Worm (Caenorhabditis elegans) whole organism, L4 larva: ENCODE data around the gene sas-7.

Experiments
- F10B5.3 ChIP-seq: sonication (generic microtip); optimal IDR thresholded peaks from 2 replicates; lab custom pipeline; 2016; ENCODE audit warnings: mild to moderate bottlenecking, missing genetic modification characterization, missing compliant biosample characterization
- F49E8.2 ChIP-seq: sonication (generic microtip); optimal IDR thresholded peaks from 2 replicates; lab custom pipeline; 2016; ENCODE audit warnings: missing compliant biosample characterization, mild to moderate bottlenecking, missing genetic modification characterization, borderline replicate concordance
- T20F7.1 ChIP-seq: fragments of 200-800 bp; sonication (Bioruptor generic); optimal IDR thresholded peaks from 2 replicates; lab custom pipeline; 2018; ENCODE audit warnings: mild to moderate bottlenecking, missing genetic modification characterization, missing compliant biosample characterization
- Y105C5A.15 ChIP-seq: fragments of 200-800 bp; sonication (Bioruptor generic); IDR thresholded peaks from 2 replicates; pipeline ENCODE4 v1.3.6; 2022; ENCODE audit warnings: missing genetic modification characterization, missing compliant biosample characterization
- Y5F2A.4 ChIP-seq: fragments of 200-800 bp; sonication (Bioruptor generic); optimal IDR thresholded peaks from 2 replicates; lab custom pipeline; 2018; ENCODE audit warnings: mild to moderate bottlenecking, missing genetic modification characterization, missing compliant biosample characterization
- Y75B8A.6 ChIP-seq: fragments of 200-800 bp; sonication (Bioruptor generic); IDR thresholded peaks from 2 replicates; pipeline ENCODE4 v1.3.6; 2022; ENCODE audit warnings: missing genetic modification reagents, missing genetic modification characterization, missing compliant biosample characterization
- ZK337.2 ChIP-seq: fragments of 200-800 bp; sonication (Bioruptor generic); IDR thresholded peaks from 2 replicates; pipeline ENCODE4 v1.3.6; 2022; ENCODE audit warnings: missing genetic modification reagents, missing genetic modification characterization, missing compliant biosample characterization
- aha-1 ChIP-seq: fragments of 150-350 bp; peaks from one replicate; lab custom pipeline; 2014; ENCODE audit warnings: missing biosample characterization, missing genetic modification characterization
- ama-1 ChIP-seq: fragments of 150-350 bp; optimal IDR thresholded peaks from 2 replicates; lab custom pipeline; 2014; ENCODE audit warnings: inconsistent platforms, mixed read lengths
- ceh-62 ChIP-seq: sonication (generic microtip); optimal IDR thresholded peaks from 2 replicates; lab custom pipeline; 2017; ENCODE audit warnings: missing biosample characterization, missing genetic modification characterization
- ctbp-1 ChIP-seq: fragments of 200-800 bp; sonication (Bioruptor generic); IDR thresholded peaks from 2 replicates; pipeline ENCODE4 v1.3.6; 2022; ENCODE audit warnings: missing genetic modification reagents, missing genetic modification characterization, missing compliant biosample characterization
- daf-8 ChIP-seq: fragments of 200-800 bp; sonication (Bioruptor generic); IDR thresholded peaks from 2 replicates; pipeline ENCODE4 v1.3.6; 2022; ENCODE audit warnings: missing genetic modification characterization, missing compliant biosample characterization
- dmd-6 ChIP-seq: fragments of 200-800 bp; sonication (Bioruptor generic); IDR thresholded peaks from 2 replicates; pipeline ENCODE4 v1.3.6; 2022; ENCODE audit warnings: missing genetic modification reagents, missing genetic modification characterization, missing compliant biosample characterization
- dmd-9 ChIP-seq: fragments of 200-800 bp; sonication (Bioruptor generic); IDR thresholded peaks from 2 replicates; pipeline ENCODE4 v1.3.6; 2022; ENCODE audit warnings: missing genetic modification reagents, missing genetic modification characterization, missing compliant biosample characterization
- dve-1 ChIP-seq: sonication (generic microtip); optimal IDR thresholded peaks from 2 replicates; lab custom pipeline; 2017; ENCODE audit warnings: antibody characterized with exemption, mild to moderate bottlenecking, missing genetic modification characterization, missing compliant biosample characterization; ENCODE audit not compliant: insufficient read depth
- fkh-10 ChIP-seq: fragments of 150-350 bp; optimal IDR thresholded peaks from 2 replicates; lab custom pipeline; 2014; ENCODE audit warnings: missing biosample characterization, missing genetic modification reagents, missing genetic modification characterization
- gei-8 ChIP-seq: fragments of 200-800 bp; sonication (Bioruptor generic); optimal IDR thresholded peaks from 2 replicates; lab custom pipeline; 2018; ENCODE audit warnings: mild to moderate bottlenecking, missing genetic modification characterization, missing compliant biosample characterization
- hif-1 ChIP-seq, 2 experiments: sonication (generic microtip); optimal IDR thresholded peaks; 2 replicates each; lab custom pipeline; 2016 to 2017; ENCODE audit warnings: missing compliant biosample characterization in 2 of 2, missing genetic modification characterization in 2 of 2, missing genetic modification reagents in 2 of 2, missing genotype in 2 of 2, mild to moderate bottlenecking in 1 of 2
- hlh-11 ChIP-seq: fragments of 200-800 bp; sonication (Bioruptor generic); optimal IDR thresholded peaks from 2 replicates; lab custom pipeline; 2018; ENCODE audit warnings: mild to moderate bottlenecking, missing genetic modification characterization, missing compliant biosample characterization
- hlh-30 ChIP-seq: sonication (generic microtip); optimal IDR thresholded peaks from 2 replicates; lab custom pipeline; 2017; ENCODE audit warnings: antibody characterized with exemption, mild to moderate bottlenecking, missing genetic modification characterization, missing compliant biosample characterization; ENCODE audit not compliant: insufficient read depth
- lin-39 ChIP-seq: fragments of 150-350 bp; optimal IDR thresholded peaks from 2 replicates; lab custom pipeline; 2014; ENCODE audit warnings: missing biosample characterization, missing genetic modification reagents, missing genetic modification characterization
- lsy-2 ChIP-seq, 2 experiments: fragments of 150-350 bp in 1 of 2; sonication (generic microtip) in 1 of 2; optimal IDR thresholded peaks; 2 replicates each; lab custom pipeline; 2014 to 2017; ENCODE audit warnings: missing biosample characterization in 2 of 2, missing genetic modification characterization in 2 of 2
- mdl-1 ChIP-seq, 2 experiments: fragments of 150-350 bp in 1 of 2; sonication (generic microtip) in 1 of 2; optimal IDR thresholded peaks; 2 replicates each; lab custom pipeline; 2014 to 2017; ENCODE audit warnings: missing biosample characterization in 2 of 2, missing genetic modification characterization in 2 of 2
- mep-1 ChIP-seq: fragments of 150-350 bp; sonication (generic microtip); optimal IDR thresholded peaks from 3 replicates; lab custom pipeline; 2014; ENCODE audit warnings: missing biosample characterization, missing genetic modification characterization
- mes-2 ChIP-seq: sonication (generic microtip); optimal IDR thresholded peaks from 2 replicates; lab custom pipeline; 2016; ENCODE audit warnings: missing genotype, mild to moderate bottlenecking, missing genetic modification characterization, missing compliant biosample characterization; ENCODE audit not compliant: poor library complexity, severe bottlenecking
- mxl-2 ChIP-seq: fragments of 200-800 bp; sonication (Bioruptor generic); conservative IDR thresholded peaks from 2 replicates; pipeline ENCODE4 v1.3.6; 2022; ENCODE audit warnings: missing genetic modification reagents, missing genetic modification characterization, missing compliant biosample characterization
- mxl-3 ChIP-seq: fragments of 200-800 bp; sonication (Bioruptor generic); optimal IDR thresholded peaks from 2 replicates; lab custom pipeline; 2018; ENCODE audit warnings: mild to moderate bottlenecking, missing genetic modification characterization, missing compliant biosample characterization
- nhr-10 ChIP-seq: fragments of 150-350 bp; optimal IDR thresholded peaks from 2 replicates; lab custom pipeline; 2014; ENCODE audit warnings: missing biosample characterization, missing genetic modification characterization
- nhr-11 ChIP-seq: fragments of 150-350 bp; optimal IDR thresholded peaks from 2 replicates; lab custom pipeline; 2014; ENCODE audit warnings: missing biosample characterization, missing genetic modification characterization
- nhr-25 ChIP-seq: sonication (generic microtip); optimal IDR thresholded peaks from 2 replicates; lab custom pipeline; 2017; ENCODE audit warnings: missing genetic modification characterization, mild to moderate bottlenecking, missing compliant biosample characterization, antibody characterized with exemption, moderate library complexity, borderline replicate concordance; ENCODE audit not compliant: insufficient read depth
- nhr-28 ChIP-seq: fragments of 150-350 bp; optimal IDR thresholded peaks from 2 replicates; lab custom pipeline; 2014; ENCODE audit warnings: missing biosample characterization, missing genetic modification characterization
- nhr-76 ChIP-seq: fragments of 150-350 bp; optimal IDR thresholded peaks from 2 replicates; lab custom pipeline; 2014; ENCODE audit warnings: missing biosample characterization, missing genetic modification characterization
- nhr-77 ChIP-seq: fragments of 150-350 bp; optimal IDR thresholded peaks from 2 replicates; lab custom pipeline; 2014; ENCODE audit warnings: missing biosample characterization, missing genetic modification characterization
- pha-4 ChIP-seq, 2 experiments: fragments of 150-350 bp in 1 of 2; fragments of 200-800 bp in 1 of 2; sonication (Bioruptor generic) in 1 of 2; IDR thresholded peaks in 1 of 2; optimal IDR thresholded peaks in 1 of 2; 2 replicates each; pipeline versions ENCODE4 v1.3.6 to Lab custom; 2014 to 2022; ENCODE audit warnings: missing genetic modification characterization in 2 of 2, missing genetic modification reagents in 2 of 2, missing biosample characterization in 1 of 2, missing compliant biosample characterization in 1 of 2
- skn-1 ChIP-seq: fragments of 150-350 bp; optimal IDR thresholded peaks from 2 replicates; lab custom pipeline; 2014; ENCODE audit warnings: missing biosample characterization, missing genetic modification characterization
- tag-97 ChIP-seq: fragments of 200-800 bp; sonication (Bioruptor generic); IDR thresholded peaks from 2 replicates; pipeline ENCODE4 v1.3.6; 2022; ENCODE audit warnings: missing genetic modification characterization, missing compliant biosample characterization
- tra-1 ChIP-seq: fragments of 200-800 bp; sonication (Bioruptor generic); IDR thresholded peaks from 2 replicates; pipeline ENCODE4 v1.3.6; 2022; ENCODE audit warnings: missing genetic modification reagents, missing genetic modification characterization, missing compliant biosample characterization
- unc-39 ChIP-seq: sonication (generic microtip); optimal IDR thresholded peaks from 2 replicates; lab custom pipeline; 2017; ENCODE audit warnings: missing biosample characterization, missing genetic modification characterization
- unc-62 ChIP-seq, 3 experiments: fragments of 150-350 bp in 1 of 3; sonication (generic microtip); optimal IDR thresholded peaks in 2 of 3; peaks in 1 of 3; 1 replicate in 1 of 3; 2 replicates in 2 of 3; lab custom pipeline; 2014 to 2017; ENCODE audit warnings: missing biosample characterization in 3 of 3, missing genetic modification characterization in 3 of 3, missing genetic modification reagents in 3 of 3, missing genotype in 1 of 3
- zfp-3 ChIP-seq: fragments of 200-800 bp; sonication (Bioruptor generic); conservative IDR thresholded peaks from 2 replicates; pipeline ENCODE4 v1.3.6; 2022; ENCODE audit warnings: missing genetic modification reagents, missing genetic modification characterization, missing compliant biosample characterization

The sas-7 gene

ce11 chrIII:10333961-10334542 is 13.2 kb downstream of the sas-7 start, which contains the start of the genes jmjd-4 and mev-1 (continued):
- TF ChIP-seq hlh-30 (tag; lab: Kevin White, UChicago) (peak; percentile 82), mxl-2 (GFP tag; lab: Robert Waterston, UW) (peak; percentile 58; the same call in 1 of the 2 replicates), nhr-77 (tag; lab: Kevin White, UChicago) (peak; percentile 71), ceh-62 (no peak), lin-39 (tag; lab: Kevin White, UChicago) (no peak), mdl-1 (tag; optimal IDR thresholded peaks at IDR 0.05; lab: Kevin White, UChicago) (peak in 1 of 2 experiments; percentile 42), dve-1 (tag; lab: Kevin White, UChicago) (peak; percentile 94), daf-8 (no peak), ZK337.2 (GFP tag; lab: Robert Waterston, UW) (no peak), F10B5.3 (tag; lab: Kevin White, UChicago) (peak; percentile 45)
- TF ChIP-seq, all 104 proteins: peak for 60

- TF ChIP-seq hif-1 (tag; optimal IDR thresholded peaks at IDR 0.05; lab: Kevin White, UChicago) (no peak), aha-1 (tag; lab: Kevin White, UChicago) (peak; percentile 97)
Observed at ce11 chrIII:10335086-10335485, 14.3 kb downstream of the sas-7 start, which contains the start of gene ced-9. TSS of gene ced-9 (plus strand) at chrIII:10335172.

ce11 chrIII:10336109-10336508 is 15.3 kb downstream of the sas-7 start:
- TF ChIP-seq ctbp-1 (GFP tag; lab: Robert Waterston, UW): no peak
- no peak for TF ChIP-seq Y5F2A.4 (GFP tag; lab: Kevin White, UChicago)
- no peak for TF ChIP-seq hif-1 (tag; optimal IDR thresholded peaks at IDR 0.05; lab: Kevin White, UChicago)
- TF ChIP-seq unc-62 (GFP tag; optimal IDR thresholded peaks at IDR 0.05 in 1 of 2; lab: Kevin White, UChicago): peak in 1 of 2 experiments; percentile 54
- TF ChIP-seq unc-62 (tag; optimal IDR thresholded peaks at IDR 0.05; lab: Kevin White, UChicago): no peak
- TF ChIP-seq nhr-76 (tag; lab: Kevin White, UChicago): no peak
- peak; percentile 96 for TF ChIP-seq aha-1 (tag; lab: Kevin White, UChicago)

ce11 chrIII:10337508-10338166 is 16.8 kb downstream of the sas-7 start, which contains the start of gene ttr-15:
TSS of gene ttr-15 (plus strand) at chrIII:10337847.
- peak; percentile 96 for TF ChIP-seq ama-1 (lab: Kevin White, UChicago)
- peak; percentile 19 for TF ChIP-seq mes-2
- no peak for TF ChIP-seq Y105C5A.15 (GFP tag; lab: Robert Waterston, UW)
- peak in 1 of 2 experiments; percentile 20 for TF ChIP-seq lsy-2 (tag; optimal IDR thresholded peaks at IDR 0.05; lab: Kevin White, UChicago)
- TF ChIP-seq mxl-3 (GFP tag; lab: Kevin White, UChicago): peak; percentile 24
- peak; percentile 51 for TF ChIP-seq hlh-11 (tag; lab: Kevin White, UChicago)
- peak; percentile 44 for TF ChIP-seq mep-1 (tag; lab: Kevin White, UChicago)
- TF ChIP-seq tra-1: 0 out of 2 replicates have a peak, but pooled peaks have one; percentile 28
- TF ChIP-seq dve-1 (tag; lab: Kevin White, UChicago): peak; percentile 72
- TF ChIP-seq nhr-77 (tag; lab: Kevin White, UChicago): no peak
- TF ChIP-seq dmd-9 (GFP tag; lab: Robert Waterston, UW): no peak
- TF ChIP-seq T20F7.1 (GFP tag; lab: Kevin White, UChicago): peak; percentile 54
- no peak for TF ChIP-seq skn-1
- TF ChIP-seq zfp-3 (GFP tag; lab: Robert Waterston, UW): 0 out of 2 replicates have a peak, but pooled peaks have one; percentile 14
- TF ChIP-seq aha-1 (tag; lab: Kevin White, UChicago): peak; percentile 87
- TF ChIP-seq nhr-28 (tag; lab: Kevin White, UChicago): peak; percentile 41
- no peak for TF ChIP-seq gei-8 (GFP tag; lab: Kevin White, UChicago)
- TF ChIP-seq hlh-30 (tag; lab: Kevin White, UChicago): peak; percentile 34
- no peak for TF ChIP-seq fkh-10 (GFP tag; lab: Kevin White, UChicago)
- TF ChIP-seq unc-39: no peak
- TF ChIP-seq nhr-25: peak; percentile 38
- peak; percentile 41 for TF ChIP-seq dmd-6 (GFP tag; lab: Robert Waterston, UW)
- TF ChIP-seq nhr-11 (tag; lab: Kevin White, UChicago): no peak
- no peak for TF ChIP-seq pha-4 (GFP tag; IDR thresholded peaks at IDR 0.05; lab: Robert Waterston, UW)
- no peak for TF ChIP-seq pha-4 (tag; optimal IDR thresholded peaks at IDR 0.05; lab: Kevin White, UChicago)
- TF ChIP-seq nhr-10: peak; percentile 13
- TF ChIP-seq tag-97 (GFP tag; lab: Robert Waterston, UW): no peak
- peak; percentile 1 for TF ChIP-seq nhr-76 (tag; lab: Kevin White, UChicago)
- TF ChIP-seq F49E8.2 (tag; lab: Kevin White, UChicago): no peak
- no peak for TF ChIP-seq Y75B8A.6 (GFP tag; lab: Robert Waterston, UW)
